Fruit fly (Drosophila melanogaster) whole organism, embryonic: ENCODE data around the gene Idh3a.
A peak's percentile ranks its signal among the peaks of the same experiment; 100 is the strongest.

Experiments used
- Antp ChIP-seq: fragments of 200-800 bp; sonication (Bioruptor generic); optimal IDR thresholded peaks from 3 replicates; lab custom pipeline; 2016; ENCODE audit warnings: missing biosample characterization, missing genetic modification characterization
- Atf-2 ChIP-seq: fragments of 200-800 bp; sonication (Bioruptor generic); optimal IDR thresholded peaks from 2 replicates; lab custom pipeline; 2016; ENCODE audit warnings: missing biosample characterization, missing genetic modification characterization
- BEAF-32 ChIP-seq: fragments of 200-800 bp; sonication (Bioruptor generic); optimal IDR thresholded peaks from 3 replicates; lab custom pipeline; 2017; ENCODE audit warnings: missing biosample characterization, missing genetic modification characterization, mild to moderate bottlenecking, moderate library complexity, missing genetic modification reagents
- BtbVII ChIP-seq: fragments of 200-800 bp; sonication (Bioruptor generic); optimal IDR thresholded peaks from 3 replicates; lab custom pipeline; 2017; ENCODE audit warnings: missing biosample characterization, mild to moderate bottlenecking, missing genetic modification characterization
- CG10462 ChIP-seq: fragments of 200-800 bp; sonication (Bioruptor generic); optimal IDR thresholded peaks from 2 replicates; lab custom pipeline; 2016; ENCODE audit warnings: missing biosample characterization, missing genetic modification characterization
- CG11398 ChIP-seq: fragments of 200-800 bp; sonication (Bioruptor generic); optimal IDR thresholded peaks from 2 replicates; lab custom pipeline; 2016; ENCODE audit warnings: missing biosample characterization, missing genetic modification characterization
- CG12744 ChIP-seq: fragments of 200-800 bp; sonication (Bioruptor generic); optimal IDR thresholded peaks from 2 replicates; lab custom pipeline; 2016; ENCODE audit warnings: missing biosample characterization, missing genetic modification characterization
- CG15514 ChIP-seq: fragments of 200-800 bp; sonication (Bioruptor generic); optimal IDR thresholded peaks from 3 replicates; lab custom pipeline; 2017; ENCODE audit warnings: missing biosample characterization, missing genetic modification characterization, mild to moderate bottlenecking, moderate library complexity, missing genetic modification reagents
- CG15601 ChIP-seq: fragments of 200-800 bp; sonication (Bioruptor generic); optimal IDR thresholded peaks from 3 replicates; lab custom pipeline; 2019; ENCODE audit warnings: missing biosample characterization, mild to moderate bottlenecking, missing genetic modification characterization, moderate library complexity
- CG1603 ChIP-seq: fragments of 200-800 bp; sonication (Bioruptor generic); optimal IDR thresholded peaks from 2 replicates; lab custom pipeline; 2019; ENCODE audit warnings: missing biosample characterization, mild to moderate bottlenecking, missing genetic modification characterization, moderate library complexity
- CG17186 ChIP-seq: fragments of 200-800 bp; sonication (Bioruptor generic); optimal IDR thresholded peaks from 3 replicates; lab custom pipeline; 2017; ENCODE audit warnings: missing biosample characterization, missing genetic modification reagents, missing genetic modification characterization
- CG18599 ChIP-seq: fragments of 200-800 bp; sonication (Bioruptor generic); optimal IDR thresholded peaks from 3 replicates; lab custom pipeline; 2017; ENCODE audit warnings: missing biosample characterization, missing genetic modification characterization, mild to moderate bottlenecking, moderate library complexity, missing genetic modification reagents
- CG2120 ChIP-seq: fragments of 200-800 bp; sonication (Bioruptor generic); optimal IDR thresholded peaks from 3 replicates; lab custom pipeline; 2016; ENCODE audit warnings: missing biosample characterization, missing genetic modification characterization
- CG3281 ChIP-seq: fragments of 200-800 bp; sonication (Bioruptor generic); optimal IDR thresholded peaks from 3 replicates; lab custom pipeline; 2017; ENCODE audit warnings: missing biosample characterization, mild to moderate bottlenecking, missing genetic modification characterization
- CG3995 ChIP-seq: fragments of 200-800 bp; sonication (Bioruptor generic); optimal IDR thresholded peaks from 3 replicates; lab custom pipeline; 2016; ENCODE audit warnings: missing biosample characterization, missing genetic modification characterization
- CG4707 ChIP-seq: fragments of 200-800 bp; sonication (Bioruptor generic); optimal IDR thresholded peaks from 2 replicates; lab custom pipeline; 2018; ENCODE audit warnings: missing biosample characterization, mild to moderate bottlenecking, missing genetic modification characterization, moderate library complexity
- CG4854 ChIP-seq: fragments of 200-800 bp; sonication (Bioruptor generic); optimal IDR thresholded peaks from 2 replicates; lab custom pipeline; 2016; ENCODE audit warnings: missing biosample characterization, missing genetic modification characterization, inconsistent platforms
- CG6689 ChIP-seq: fragments of 200-800 bp; sonication (Bioruptor generic); IDR thresholded peaks from 2 replicates; pipeline ENCODE4 v1.3.6; 2022; ENCODE audit warnings: missing biosample characterization, missing genetic modification characterization
- CG8290 ChIP-seq, 3 experiments: fragments of 200-800 bp; sonication (Bioruptor generic); optimal IDR thresholded peaks; 2 replicates each; lab custom pipeline; 2016 to 2019; ENCODE audit warnings: missing biosample characterization in 3 of 3, missing genetic modification characterization in 3 of 3, mild to moderate bottlenecking in 2 of 3, moderate library complexity in 1 of 3
- CG8944 ChIP-seq: fragments of 200-800 bp; sonication (Bioruptor generic); optimal IDR thresholded peaks from 3 replicates; lab custom pipeline; 2016; ENCODE audit warnings: missing biosample characterization, missing genetic modification characterization
- CTCF ChIP-seq: fragments of 200-800 bp; sonication (Bioruptor generic); optimal IDR thresholded peaks from 2 replicates; lab custom pipeline; 2017; ENCODE audit warnings: missing biosample characterization, mild to moderate bottlenecking, missing genetic modification characterization, moderate library complexity
- Camta ChIP-seq: fragments of 200-800 bp; sonication (Bioruptor generic); optimal IDR thresholded peaks from 2 replicates; lab custom pipeline; 2016; ENCODE audit warnings: missing biosample characterization, missing genetic modification characterization
- D19B ChIP-seq: fragments of 200-800 bp; sonication (Bioruptor generic); optimal IDR thresholded peaks from 2 replicates; lab custom pipeline; 2017; ENCODE audit warnings: missing biosample characterization, mild to moderate bottlenecking, missing genetic modification characterization
- Dp ChIP-seq: fragments of 200-800 bp; sonication (Bioruptor generic); optimal IDR thresholded peaks from 2 replicates; lab custom pipeline; 2018; ENCODE audit warnings: missing biosample characterization, mild to moderate bottlenecking, missing genetic modification characterization, moderate library complexity
- Fer3 ChIP-seq: fragments of 200-800 bp; sonication (Bioruptor generic); optimal IDR thresholded peaks from 2 replicates; lab custom pipeline; 2018; ENCODE audit warnings: missing biosample characterization, mild to moderate bottlenecking, missing genetic modification characterization, moderate library complexity
- H2.0 ChIP-seq: fragments of 200-800 bp; sonication (Bioruptor generic); IDR thresholded peaks from 2 replicates; pipeline ENCODE4 v1.3.6; 2022; ENCODE audit warnings: missing biosample characterization, missing genetic modification characterization
- HLH4C ChIP-seq: fragments of 200-800 bp; sonication (Bioruptor generic); IDR thresholded peaks from 3 replicates; pipeline ENCODE4 v1.3.6; 2022; ENCODE audit warnings: missing biosample characterization, missing genetic modification characterization; ENCODE audit not compliant: partially characterized antibody
- HmgD ChIP-seq: fragments of 200-800 bp; sonication (Bioruptor generic); optimal IDR thresholded peaks from 3 replicates; lab custom pipeline; 2016; ENCODE audit warnings: missing biosample characterization, missing genetic modification characterization
- Hr78 ChIP-seq, 2 experiments: fragments of 200-800 bp in 1 of 2; fragments of >200 bp in 1 of 2; sonication (Bioruptor generic) in 1 of 2; optimal IDR thresholded peaks; 2 replicates each; lab custom pipeline; 2017 to 2019; ENCODE audit warnings: missing biosample characterization in 2 of 2, missing genetic modification characterization in 2 of 2, mild to moderate bottlenecking in 1 of 2, moderate library complexity in 1 of 2
- MESR4 ChIP-seq: fragments of 200-800 bp; sonication (Bioruptor generic); optimal IDR thresholded peaks from 2 replicates; lab custom pipeline; 2018; ENCODE audit warnings: missing biosample characterization, mild to moderate bottlenecking, missing genetic modification characterization, moderate library complexity
- Scr ChIP-seq: fragments of 200-800 bp; sonication (Bioruptor generic); IDR thresholded peaks from 2 replicates; pipeline ENCODE4 v1.3.6; 2022; ENCODE audit warnings: missing biosample characterization, missing genetic modification characterization; ENCODE audit not compliant: partially characterized antibody
- ara ChIP-seq: fragments of 200-800 bp; sonication (Bioruptor generic); IDR thresholded peaks from 2 replicates; pipeline ENCODE4 v1.3.6; 2022; ENCODE audit warnings: missing biosample characterization, missing genetic modification characterization
- bigmax ChIP-seq: fragments of 200-800 bp; sonication (Bioruptor generic); optimal IDR thresholded peaks from 2 replicates; lab custom pipeline; 2018; ENCODE audit warnings: missing biosample characterization, mild to moderate bottlenecking, missing genetic modification characterization
- croc ChIP-seq: fragments of 200-800 bp; sonication (Bioruptor generic); conservative IDR thresholded peaks from 3 replicates; pipeline ENCODE4 v1.3.6; 2022; ENCODE audit warnings: missing biosample characterization, missing genetic modification characterization
- dm ChIP-seq: fragments of 200-800 bp; sonication (Bioruptor generic); optimal IDR thresholded peaks from 3 replicates; lab custom pipeline; 2016; ENCODE audit warnings: missing biosample characterization, missing genetic modification characterization
- dysf ChIP-seq: fragments of 200-800 bp; sonication (Bioruptor generic); IDR thresholded peaks from 3 replicates; pipeline ENCODE4 v1.3.6; 2022; ENCODE audit warnings: missing biosample characterization, missing genetic modification characterization
- eve ChIP-seq, 2 experiments: fragments of >200 bp; optimal IDR thresholded peaks; 2 replicates each; lab custom pipeline; 2017; ENCODE audit warnings: missing biosample characterization in 2 of 2, missing genetic modification characterization in 2 of 2
- ewg ChIP-seq: fragments of 200-800 bp; sonication (Bioruptor generic); optimal IDR thresholded peaks from 3 replicates; lab custom pipeline; 2017; ENCODE audit warnings: mild to moderate bottlenecking, missing biosample characterization, missing genetic modification reagents, missing genetic modification characterization
- fd102C ChIP-seq: fragments of 200-800 bp; sonication (Bioruptor generic); optimal IDR thresholded peaks from 2 replicates; lab custom pipeline; 2018; ENCODE audit warnings: missing biosample characterization, mild to moderate bottlenecking, missing genetic modification characterization, moderate library complexity
- fd96Cb ChIP-seq: fragments of 200-800 bp; sonication (Bioruptor generic); optimal IDR thresholded peaks from 2 replicates; lab custom pipeline; 2018; ENCODE audit warnings: missing biosample characterization, mild to moderate bottlenecking, missing genetic modification characterization, moderate library complexity
- hbn ChIP-seq: fragments of 200-800 bp; sonication (Bioruptor generic); IDR thresholded peaks from 2 replicates; pipeline ENCODE4 v1.3.6; 2022; ENCODE audit warnings: missing biosample characterization, missing genetic modification characterization; ENCODE audit not compliant: partially characterized antibody
- insv ChIP-seq, 2 experiments: fragments of 200-800 bp; sonication (Bioruptor generic); optimal IDR thresholded peaks; 3 replicates each; lab custom pipeline; 2016 to 2018; ENCODE audit warnings: missing biosample characterization in 2 of 2, missing genetic modification characterization in 2 of 2
- knrl ChIP-seq: fragments of 200-800 bp; sonication (Bioruptor generic); IDR thresholded peaks from 3 replicates; pipeline ENCODE4 v1.3.6; 2022; ENCODE audit warnings: missing biosample characterization, missing genetic modification characterization; ENCODE audit not compliant: partially characterized antibody
- odd ChIP-seq: fragments of 200-800 bp; sonication (Bioruptor generic); optimal IDR thresholded peaks from 2 replicates; lab custom pipeline; 2017; ENCODE audit warnings: missing biosample characterization, mild to moderate bottlenecking, missing genetic modification characterization
- pros ChIP-seq: fragments of 200-800 bp; sonication (Bioruptor generic); optimal IDR thresholded peaks from 3 replicates; lab custom pipeline; 2019; ENCODE audit warnings: missing biosample characterization, mild to moderate bottlenecking, missing genetic modification characterization, moderate library complexity
- pzg ChIP-seq: fragments of 200-800 bp; sonication (Bioruptor generic); optimal IDR thresholded peaks from 3 replicates; lab custom pipeline; 2018; ENCODE audit warnings: missing biosample characterization, mild to moderate bottlenecking, missing genetic modification characterization, moderate library complexity
- ssp ChIP-seq: fragments of 200-800 bp; sonication (Bioruptor generic); IDR thresholded peaks from 2 replicates; pipeline ENCODE4 v1.3.6; 2022; ENCODE audit warnings: missing biosample characterization, missing genetic modification characterization
- wek ChIP-seq: fragments of 200-800 bp; sonication (Bioruptor generic); optimal IDR thresholded peaks from 3 replicates; lab custom pipeline; 2018; ENCODE audit warnings: missing biosample characterization, mild to moderate bottlenecking, missing genetic modification characterization, moderate library complexity

Gene Idh3a

dm6 chrX:19521753-19522383, at the start of gene Idh3a, which contains the start of gene CoRest (continued):
- no peak for TF ChIP-seq odd (GFP tag; lab: Kevin White, UChicago)
- peak; percentile 53; the same call in 2 of the 3 replicates for TF ChIP-seq dysf (GFP tag; lab: Robert Waterston, UW)
- no peak for TF ChIP-seq CG8944 (GFP tag; lab: Kevin White, UChicago)
- no peak for TF ChIP-seq Hr78 (GFP tag; optimal IDR thresholded peaks at IDR 0.05; lab: Kevin White, UChicago)
- TF ChIP-seq Atf-2 (GFP tag; lab: Kevin White, UChicago): no peak
- TF ChIP-seq CG18599 (GFP tag; lab: Kevin White, UChicago): peak; percentile 2
- TF ChIP-seq Fer3: no peak
- TF ChIP-seq ara (GFP tag; lab: Robert Waterston, UW): no peak
- 0 out of 2 replicates have a peak, but pooled peaks have one; percentile 21 for TF ChIP-seq H2.0 (GFP tag; lab: Robert Waterston, UW)
- peak; percentile 76 for TF ChIP-seq CG1603 (tag; lab: Kevin White, UChicago)
- peak; percentile 77 for TF ChIP-seq CG17186
- TF ChIP-seq CG11398 (GFP tag; lab: Kevin White, UChicago): no peak
- peak; percentile 81 for TF ChIP-seq Scr (GFP tag; lab: Robert Waterston, UW)
- TF ChIP-seq knrl (GFP tag; lab: Robert Waterston, UW): peak; percentile 81
- peak; percentile 77 for TF ChIP-seq CG15514 (GFP tag; lab: Kevin White, UChicago)
- peak; percentile 10 for TF ChIP-seq Antp (GFP tag; lab: Kevin White, UChicago)
- peak; percentile 90 for TF ChIP-seq BEAF-32 (GFP tag; lab: Kevin White, UChicago)
- TF ChIP-seq fd96Cb (tag; lab: Kevin White, UChicago): no peak
- peak; percentile 40 for TF ChIP-seq CG2120 (GFP tag; lab: Kevin White, UChicago)
- TF ChIP-seq CG4854: no peak
- no peak for TF ChIP-seq fd102C
- no peak for TF ChIP-seq pros (GFP tag; lab: Kevin White, UChicago)
- no peak for TF ChIP-seq bigmax (GFP tag; lab: Kevin White, UChicago)
- peak; percentile 4 for TF ChIP-seq CG15601
- TF ChIP-seq Camta (GFP tag; lab: Kevin White, UChicago): peak; percentile 15
- TF ChIP-seq CG4707 (GFP tag; lab: Kevin White, UChicago): no peak
- no peak for TF ChIP-seq CG10462 (GFP tag; lab: Kevin White, UChicago)
- no peak for TF ChIP-seq eve (GFP tag; optimal IDR thresholded peaks at IDR 0.05; lab: Kevin White, UChicago)
- TF ChIP-seq insv (GFP tag; optimal IDR thresholded peaks at IDR 0.05; lab: Kevin White, UChicago): no peak
- peak; percentile 90 for TF ChIP-seq CTCF (GFP tag; lab: Kevin White, UChicago)
- TF ChIP-seq HmgD (GFP tag; lab: Kevin White, UChicago): peak; percentile 49
- TF ChIP-seq HLH4C (GFP tag; lab: Robert Waterston, UW): peak; percentile 71
- TF ChIP-seq croc (GFP tag; lab: Robert Waterston, UW): no peak
- TF ChIP-seq MESR4 (GFP tag; lab: Kevin White, UChicago): peak; percentile 8
- peak; percentile 62 for TF ChIP-seq Dp (GFP tag; lab: Kevin White, UChicago)
- TF ChIP-seq D19B (GFP tag; lab: Kevin White, UChicago): no peak
- peak; percentile 37 for TF ChIP-seq dm (GFP tag; lab: Kevin White, UChicago)
- TF ChIP-seq CG3995: peak; percentile 8
- no peak for TF ChIP-seq ewg (GFP tag; lab: Kevin White, UChicago)
- TF ChIP-seq wek (GFP tag; lab: Kevin White, UChicago): no peak
- no peak for TF ChIP-seq CG3281
- TF ChIP-seq pzg (GFP tag; lab: Kevin White, UChicago): peak; percentile 75
- no peak for TF ChIP-seq CG12744 (GFP tag; lab: Kevin White, UChicago)
- TF ChIP-seq CG6689 (GFP tag; lab: Robert Waterston, UW): 0 out of 2 replicates have a peak, but pooled peaks have one; percentile 28
- TF ChIP-seq hbn (GFP tag; lab: Robert Waterston, UW): peak; percentile 47; the same call in 1 of the 2 replicates
- TF ChIP-seq BtbVII (GFP tag; lab: Kevin White, UChicago): no peak
- peak; percentile 18 for TF ChIP-seq CG8290 (GFP tag; optimal IDR thresholded peaks at IDR 0.05; lab: Kevin White, UChicago)
- TF ChIP-seq CG8290 (tag; optimal IDR thresholded peaks at IDR 0.05; lab: Kevin White, UChicago): no peak
- 0 out of 2 replicates have a peak, but pooled peaks have one; percentile 20 for TF ChIP-seq ssp (GFP tag; lab: Robert Waterston, UW)
